Fruit fly (Drosophila melanogaster) whole organism, embryonic: Measurements from ENCODE around the gene h-cup.

Experiments used
- CG10147 ChIP-seq: fragments of 200-800 bp; sonication (Bioruptor generic); optimal IDR thresholded peaks from 2 replicates; lab custom pipeline; 2019; ENCODE audit warnings: missing biosample characterization, mild to moderate bottlenecking, missing genetic modification characterization, moderate library complexity
- CG11560 ChIP-seq: fragments of 200-800 bp; sonication (Bioruptor generic); IDR thresholded peaks from 3 replicates; pipeline ENCODE4 v1.3.6; 2022; ENCODE audit warnings: missing biosample characterization, missing genetic modification characterization
- CG13296 ChIP-seq: fragments of 200-800 bp; sonication (Bioruptor generic); optimal IDR thresholded peaks from 3 replicates; lab custom pipeline; 2018; ENCODE audit warnings: missing biosample characterization, mild to moderate bottlenecking, missing genetic modification characterization
- CG15696 ChIP-seq: fragments of 200-800 bp; sonication (Bioruptor generic); optimal IDR thresholded peaks from 2 replicates; lab custom pipeline; 2019; ENCODE audit warnings: missing biosample characterization, mild to moderate bottlenecking, missing genetic modification characterization, moderate library complexity
- CG16863 ChIP-seq: fragments of 200-800 bp; sonication (Bioruptor generic); optimal IDR thresholded peaks from 3 replicates; lab custom pipeline; 2016; ENCODE audit warnings: missing biosample characterization, missing genetic modification characterization
- CG17186 ChIP-seq: fragments of 200-800 bp; sonication (Bioruptor generic); optimal IDR thresholded peaks from 3 replicates; lab custom pipeline; 2017; ENCODE audit warnings: missing biosample characterization, missing genetic modification reagents, missing genetic modification characterization
- CG17568 ChIP-seq: fragments of 200-800 bp; sonication (Bioruptor generic); optimal IDR thresholded peaks from 2 replicates; lab custom pipeline; 2018; ENCODE audit warnings: missing biosample characterization, mild to moderate bottlenecking, missing genetic modification characterization, moderate library complexity
- CG17829 ChIP-seq: fragments of 200-800 bp; optimal IDR thresholded peaks from 2 replicates; lab custom pipeline; 2019; ENCODE audit warnings: missing biosample characterization, mild to moderate bottlenecking, missing genetic modification characterization, moderate library complexity
- CG1792 ChIP-seq: fragments of 200-800 bp; sonication (Bioruptor generic); optimal IDR thresholded peaks from 2 replicates; lab custom pipeline; 2016; ENCODE audit warnings: missing biosample characterization, missing genetic modification characterization
- CG18011 ChIP-seq: fragments of 200-800 bp; sonication (Bioruptor generic); optimal IDR thresholded peaks from 2 replicates; lab custom pipeline; 2017; ENCODE audit warnings: missing biosample characterization, missing genetic modification characterization, mild to moderate bottlenecking, moderate library complexity, missing genotype
- CG2889 ChIP-seq: fragments of 200-800 bp; sonication (Bioruptor generic); IDR thresholded peaks from 3 replicates; pipeline ENCODE4 v1.3.6; 2022; ENCODE audit warnings: missing biosample characterization, missing genetic modification characterization
- CG34224 ChIP-seq: fragments of 200-800 bp; sonication (Bioruptor generic); IDR thresholded peaks from 3 replicates; pipeline ENCODE4 v1.3.6; 2022; ENCODE audit warnings: missing biosample characterization, missing genetic modification characterization; ENCODE audit not compliant: partially characterized antibody
- CG3726 ChIP-seq: fragments of 200-800 bp; sonication (Bioruptor generic); IDR thresholded peaks from 3 replicates; pipeline ENCODE4, ENCODE4 v1.3.6; 2022; ENCODE audit warnings: missing biosample characterization, missing genetic modification characterization
- CG8924 ChIP-seq: fragments of 200-800 bp; optimal IDR thresholded peaks from 3 replicates; lab custom pipeline; 2019; ENCODE audit warnings: missing biosample characterization, mild to moderate bottlenecking, missing genetic modification characterization, moderate library complexity
- CrebB ChIP-seq: fragments of 200-800 bp; sonication (Bioruptor generic); optimal IDR thresholded peaks from 3 replicates; lab custom pipeline; 2018; ENCODE audit warnings: missing biosample characterization, mild to moderate bottlenecking, missing genetic modification characterization
- D ChIP-seq, 2 experiments: fragments of 200-800 bp in 1 of 2; fragments of >200 bp in 1 of 2; sonication (Bioruptor generic) in 1 of 2; optimal IDR thresholded peaks; 2 replicates in 1 of 2; 3 replicates in 1 of 2; lab custom pipeline; 2017; ENCODE audit warnings: mild to moderate bottlenecking in 1 of 2, missing biosample characterization in 1 of 2, missing genetic modification characterization in 1 of 2, missing genetic modification reagents in 1 of 2
- Dbx ChIP-seq: fragments of 200-800 bp; sonication (Bioruptor generic); IDR thresholded peaks from 3 replicates; pipeline ENCODE4 v1.3.6; 2022; ENCODE audit warnings: missing biosample characterization, missing genetic modification characterization
- Dp ChIP-seq: fragments of 200-800 bp; sonication (Bioruptor generic); optimal IDR thresholded peaks from 2 replicates; lab custom pipeline; 2018; ENCODE audit warnings: missing biosample characterization, mild to moderate bottlenecking, missing genetic modification characterization, moderate library complexity
- Ets97D ChIP-seq: fragments of 200-800 bp; sonication (Bioruptor generic); optimal IDR thresholded peaks from 3 replicates; lab custom pipeline; 2016; ENCODE audit warnings: missing biosample characterization, missing genetic modification characterization
- Fer3 ChIP-seq: fragments of 200-800 bp; sonication (Bioruptor generic); optimal IDR thresholded peaks from 2 replicates; lab custom pipeline; 2018; ENCODE audit warnings: missing biosample characterization, mild to moderate bottlenecking, missing genetic modification characterization, moderate library complexity
- Gug ChIP-seq: fragments of 200-800 bp; sonication (Bioruptor generic); IDR thresholded peaks from 4 replicates; pipeline ENCODE4 v1.3.6; 2022; ENCODE audit warnings: missing biosample characterization, missing genetic modification characterization
- Hand ChIP-seq: fragments of 200-800 bp; sonication (Bioruptor generic); optimal IDR thresholded peaks from 2 replicates; lab custom pipeline; 2017; ENCODE audit warnings: mild to moderate bottlenecking, missing biosample characterization, missing genetic modification reagents, missing genetic modification characterization
- Hr39 ChIP-seq: fragments of >200 bp; optimal IDR thresholded peaks from 2 replicates; lab custom pipeline; 2017
- Hsf ChIP-seq: fragments of 200-800 bp; sonication (Bioruptor generic); optimal IDR thresholded peaks from 3 replicates; lab custom pipeline; 2016; ENCODE audit warnings: missing biosample characterization, missing genetic modification characterization
- Lhr ChIP-seq: fragments of 200-800 bp; sonication (Bioruptor generic); optimal IDR thresholded peaks from 3 replicates; lab custom pipeline; 2017; ENCODE audit warnings: mild to moderate bottlenecking, missing biosample characterization, missing genetic modification reagents, missing genetic modification characterization
- NFAT ChIP-seq: fragments of 200-800 bp; sonication (Bioruptor generic); IDR thresholded peaks from 2 replicates; pipeline ENCODE4 v1.3.6; 2022; ENCODE audit warnings: missing biosample characterization, missing genetic modification characterization
- Ravus ChIP-seq: fragments of 200-800 bp; sonication (Bioruptor generic); IDR thresholded peaks from 2 replicates; pipeline ENCODE4 v1.3.6; 2022; ENCODE audit warnings: missing biosample characterization, missing genetic modification characterization
- Usf ChIP-seq: fragments of 200-800 bp; sonication (Bioruptor generic); optimal IDR thresholded peaks from 2 replicates; lab custom pipeline; 2017; ENCODE audit warnings: missing genotype, missing biosample characterization, missing genetic modification characterization
- ab ChIP-seq: fragments of 200-800 bp; sonication (Bioruptor generic); optimal IDR thresholded peaks from 2 replicates; lab custom pipeline; 2016; ENCODE audit warnings: missing biosample characterization, missing genetic modification characterization
- aop ChIP-seq: fragments of 200-800 bp; sonication (Bioruptor generic); IDR thresholded peaks from 2 replicates; pipeline ENCODE4 v1.3.6; 2022; ENCODE audit warnings: missing biosample characterization, missing genetic modification characterization
- ase ChIP-seq: fragments of 200-800 bp; sonication (Bioruptor generic); IDR thresholded peaks from 3 replicates; pipeline ENCODE4 v1.3.6; 2022; ENCODE audit warnings: missing biosample characterization, missing genetic modification characterization
- ci ChIP-seq: fragments of 200-800 bp; sonication (Bioruptor generic); IDR thresholded peaks from 3 replicates; pipeline ENCODE4 v1.3.6; 2022; ENCODE audit warnings: missing biosample characterization, missing genetic modification characterization
- crc ChIP-seq: fragments of 200-800 bp; sonication (Bioruptor generic); optimal IDR thresholded peaks from 2 replicates; lab custom pipeline; 2016; ENCODE audit warnings: missing biosample characterization, missing genetic modification characterization
- dati ChIP-seq: fragments of 200-800 bp; sonication (Bioruptor generic); IDR thresholded peaks from 2 replicates; pipeline ENCODE4 v1.3.6; 2022; ENCODE audit warnings: missing biosample characterization, missing genetic modification characterization
- disco-r ChIP-seq: fragments of 200-800 bp; sonication (Bioruptor generic); optimal IDR thresholded peaks from 2 replicates; lab custom pipeline; 2016; ENCODE audit warnings: missing biosample characterization, missing genetic modification characterization
- emc ChIP-seq: fragments of 200-800 bp; sonication (Bioruptor generic); optimal IDR thresholded peaks from 2 replicates; lab custom pipeline; 2016; ENCODE audit warnings: missing biosample characterization, missing genetic modification characterization
- fd102C ChIP-seq: fragments of 200-800 bp; sonication (Bioruptor generic); optimal IDR thresholded peaks from 2 replicates; lab custom pipeline; 2018; ENCODE audit warnings: missing biosample characterization, mild to moderate bottlenecking, missing genetic modification characterization, moderate library complexity
- fru ChIP-seq: fragments of >200 bp; optimal IDR thresholded peaks from 2 replicates; lab custom pipeline; 2017
- gem ChIP-seq: fragments of 200-800 bp; sonication (Bioruptor generic); optimal IDR thresholded peaks from 2 replicates; lab custom pipeline; 2019; ENCODE audit warnings: missing biosample characterization, mild to moderate bottlenecking, missing genetic modification characterization, moderate library complexity
- gfzf ChIP-seq: fragments of 200-800 bp; sonication (Bioruptor generic); optimal IDR thresholded peaks from 2 replicates; lab custom pipeline; 2016; ENCODE audit warnings: missing biosample characterization, mild to moderate bottlenecking, missing genetic modification characterization, moderate library complexity
- hbn ChIP-seq: fragments of 200-800 bp; sonication (Bioruptor generic); IDR thresholded peaks from 2 replicates; pipeline ENCODE4 v1.3.6; 2022; ENCODE audit warnings: missing biosample characterization, missing genetic modification characterization; ENCODE audit not compliant: partially characterized antibody
- insv ChIP-seq, 2 experiments: fragments of 200-800 bp; sonication (Bioruptor generic); optimal IDR thresholded peaks; 3 replicates each; lab custom pipeline; 2016 to 2018; ENCODE audit warnings: missing biosample characterization in 2 of 2, missing genetic modification characterization in 2 of 2
- jing ChIP-seq: fragments of 200-800 bp; sonication (Bioruptor generic); optimal IDR thresholded peaks from 2 replicates; lab custom pipeline; 2018; ENCODE audit warnings: missing biosample characterization, mild to moderate bottlenecking, missing genetic modification characterization
- nerfin-1 ChIP-seq: fragments of 200-800 bp; sonication (Bioruptor generic); optimal IDR thresholded peaks from 3 replicates; lab custom pipeline; 2019; ENCODE audit warnings: missing biosample characterization, mild to moderate bottlenecking, missing genetic modification characterization, moderate library complexity
- odd ChIP-seq: fragments of 200-800 bp; sonication (Bioruptor generic); optimal IDR thresholded peaks from 2 replicates; lab custom pipeline; 2017; ENCODE audit warnings: missing biosample characterization, mild to moderate bottlenecking, missing genetic modification characterization
- org-1 ChIP-seq: fragments of 200-800 bp; sonication (Bioruptor generic); optimal IDR thresholded peaks from 2 replicates; lab custom pipeline; 2017; ENCODE audit warnings: missing biosample characterization, missing genetic modification characterization
- phol ChIP-seq: fragments of 200-800 bp; sonication (Bioruptor generic); optimal IDR thresholded peaks from 3 replicates; lab custom pipeline; 2018; ENCODE audit warnings: missing biosample characterization, mild to moderate bottlenecking, missing genetic modification characterization, moderate library complexity
- sd ChIP-seq: fragments of 200-800 bp; sonication (Bioruptor generic); optimal IDR thresholded peaks from 3 replicates; lab custom pipeline; 2018; ENCODE audit warnings: missing biosample characterization, mild to moderate bottlenecking, missing genetic modification characterization, moderate library complexity
- sens ChIP-seq: fragments of 200-800 bp; sonication (Bioruptor generic); peaks from one replicate; lab custom pipeline; 2016; ENCODE audit warnings: missing biosample characterization, missing genetic modification characterization
- sim ChIP-seq: fragments of 200-800 bp; sonication (Bioruptor generic); IDR thresholded peaks from 2 replicates; pipeline ENCODE4 v1.3.6; 2022; ENCODE audit warnings: missing biosample characterization, missing genetic modification characterization
- twi ChIP-seq: fragments of 200-800 bp; optimal IDR thresholded peaks from 2 replicates; lab custom pipeline; 2019; ENCODE audit warnings: missing biosample characterization, mild to moderate bottlenecking, missing genetic modification characterization, moderate library complexity
- vfl ChIP-seq: fragments of 200-800 bp; sonication (Bioruptor generic); optimal IDR thresholded peaks from 2 replicates; lab custom pipeline; 2016; ENCODE audit warnings: missing biosample characterization, missing genetic modification characterization

h-cup gene

dm6 chr3R:15350993-15351426 is 31.7 kb downstream of the h-cup start, which contains the start of the genes Trs33 and Tmtc4 (continued):
- TF ChIP-seq hbn (no peak; the same call in 1 of the 2 replicates), disco-r (GFP tag; lab: Kevin White, UChicago) (no peak), Hr39 (lab: Kevin White, UChicago) (no peak), Dbx (GFP tag; lab: Robert Waterston, UW) (no peak), Lhr (GFP tag; lab: Kevin White, UChicago) (no peak), ase (peak; percentile 37; the same call in 1 of the 3 replicates), gfzf (GFP tag; lab: Kevin White, UChicago) (no peak), Ravus (GFP tag; lab: Robert Waterston, UW) (no peak), Dp (GFP tag; lab: Kevin White, UChicago) (no peak), sim (no peak), aop (no peak), jing (GFP tag; lab: Kevin White, UChicago) (no peak), insv (GFP tag; optimal IDR thresholded peaks at IDR 0.05; lab: Kevin White, UChicago) (peak in 1 of 2 experiments; percentile 2), Usf (GFP tag; lab: Kevin White, UChicago) (no peak), CG1792 (GFP tag; lab: Kevin White, UChicago) (no peak), ab (GFP tag; lab: Kevin White, UChicago) (no peak), Ets97D (no peak), odd (GFP tag; lab: Kevin White, UChicago) (no peak), ci (GFP tag; lab: Robert Waterston, UW) (no peak), fru (lab: Kevin White, UChicago) (no peak), sens (GFP tag; lab: Kevin White, UChicago) (peak; percentile 67), sd (tag; lab: Kevin White, UChicago) (peak; percentile 42), CG10147 (GFP tag; lab: Kevin White, UChicago) (peak; percentile 31), twi (tag; lab: Kevin White, UChicago) (peak; percentile 44), CG8924 (peak; percentile 49), CG15696 (peak; percentile 47), dati (GFP tag; lab: Robert Waterston, UW) (no peak), phol (tag; lab: Kevin White, UChicago) (peak; percentile 38), CG17829 (tag; lab: Kevin White, UChicago) (peak; percentile 65), fd102C (GFP tag; lab: Kevin White, UChicago) (no peak), CG13296 (peak; percentile 12), Gug (GFP tag; lab: Robert Waterston, UW) (no peak), crc (GFP tag; lab: Kevin White, UChicago) (no peak), CG3726 (GFP tag; lab: Robert Waterston, UW) (no peak), CG2889 (GFP tag; lab: Robert Waterston, UW) (no peak), gem (peak; percentile 67), Hand (no peak), org-1 (GFP tag; lab: Kevin White, UChicago) (no peak), CG11560 (no peak), CG16863 (no peak), Fer3 (tag; lab: Kevin White, UChicago) (peak; percentile 32), vfl (GFP tag; lab: Kevin White, UChicago) (no peak), CrebB (no peak), CG17186 (GFP tag; lab: Kevin White, UChicago) (no peak), CG17568 (GFP tag; lab: Kevin White, UChicago) (no peak), nerfin-1 (tag; lab: Kevin White, UChicago) (peak; percentile 46), CG18011 (GFP tag; lab: Kevin White, UChicago) (no peak), NFAT (no peak), emc (GFP tag; lab: Kevin White, UChicago) (no peak), Hsf (GFP tag; lab: Kevin White, UChicago) (peak; percentile 21), CG34224 (no peak), D (optimal IDR thresholded peaks at IDR 0.05; lab: Kevin White, UChicago) (no peak), D (GFP tag; optimal IDR thresholded peaks at IDR 0.05; lab: Kevin White, UChicago) (no peak)
